Worm (Caenorhabditis elegans) whole organism, late embryonic: ENCODE results near the gene C16A11.2.

Source experiments
- C08G9.2 ChIP-seq: sonication (generic microtip); optimal IDR thresholded peaks from 2 replicates; lab custom pipeline; 2016; ENCODE audit warnings: mild to moderate bottlenecking, missing genetic modification characterization, moderate library complexity, missing compliant biosample characterization
- F13H6.1 ChIP-seq: sonication (generic microtip); optimal IDR thresholded peaks from 2 replicates; lab custom pipeline; 2016; ENCODE audit warnings: missing genetic modification characterization, missing compliant biosample characterization
- K02D7.2 ChIP-seq: sonication (generic microtip); optimal IDR thresholded peaks from 2 replicates; lab custom pipeline; 2017; ENCODE audit warnings: mild to moderate bottlenecking, missing genetic modification characterization, missing compliant biosample characterization
- K09A11.1 ChIP-seq: sonication (generic microtip); optimal IDR thresholded peaks from 2 replicates; lab custom pipeline; 2017; ENCODE audit warnings: antibody characterized with exemption, mild to moderate bottlenecking, missing genetic modification characterization, missing compliant biosample characterization; ENCODE audit not compliant: insufficient read depth
- ahr-1 ChIP-seq: sonication (generic microtip); optimal IDR thresholded peaks from 2 replicates; lab custom pipeline; 2016; ENCODE audit warnings: missing genetic modification characterization, missing compliant biosample characterization
- ceh-30 ChIP-seq: fragments of 150-350 bp; optimal IDR thresholded peaks from 2 replicates; lab custom pipeline; 2014; ENCODE audit warnings: missing biosample characterization, missing genetic modification characterization
- ceh-31 ChIP-seq: sonication (generic microtip); optimal IDR thresholded peaks from 2 replicates; lab custom pipeline; 2016; ENCODE audit warnings: missing genetic modification characterization, missing compliant biosample characterization
- ceh-6 ChIP-seq: fragments of 200-800 bp; sonication (Bioruptor generic); optimal IDR thresholded peaks from 2 replicates; lab custom pipeline; 2018; ENCODE audit warnings: mild to moderate bottlenecking, missing genetic modification characterization, missing compliant biosample characterization
- che-1 ChIP-seq: sonication (generic microtip); optimal IDR thresholded peaks from 2 replicates; lab custom pipeline; 2016; ENCODE audit warnings: mild to moderate bottlenecking, missing genetic modification characterization, missing compliant biosample characterization
- elt-2 ChIP-seq: sonication (generic microtip); optimal IDR thresholded peaks from 2 replicates; lab custom pipeline; 2016; ENCODE audit warnings: missing genetic modification reagents, missing genetic modification characterization, missing compliant biosample characterization
- ets-4 ChIP-seq: sonication (generic microtip); optimal IDR thresholded peaks from 2 replicates; lab custom pipeline; 2016; ENCODE audit warnings: missing genetic modification characterization, missing compliant biosample characterization
- fkh-6 ChIP-seq: sonication (generic microtip); optimal IDR thresholded peaks from 2 replicates; lab custom pipeline; 2016; ENCODE audit warnings: missing genetic modification characterization, missing compliant biosample characterization
- hlh-13 ChIP-seq: fragments of 200-800 bp; sonication (Bioruptor generic); optimal IDR thresholded peaks from 2 replicates; lab custom pipeline; 2018; ENCODE audit warnings: mild to moderate bottlenecking, missing genetic modification characterization, missing compliant biosample characterization
- hlh-30 ChIP-seq: sonication (generic microtip); optimal IDR thresholded peaks from 2 replicates; lab custom pipeline; 2017; ENCODE audit warnings: antibody characterized with exemption, missing genetic modification characterization, missing compliant biosample characterization; ENCODE audit not compliant: insufficient read depth
- hlh-6 ChIP-seq: sonication (generic microtip); optimal IDR thresholded peaks from 2 replicates; lab custom pipeline; 2016; ENCODE audit warnings: missing genotype, missing genetic modification characterization, missing compliant biosample characterization
- hlh-8 ChIP-seq: sonication (generic microtip); optimal IDR thresholded peaks from 2 replicates; lab custom pipeline; 2016; ENCODE audit warnings: missing genotype, missing genetic modification characterization, missing compliant biosample characterization
- lim-6 ChIP-seq: sonication (generic microtip); optimal IDR thresholded peaks from 2 replicates; lab custom pipeline; 2016; ENCODE audit warnings: missing genetic modification characterization, missing compliant biosample characterization
- madf-2 ChIP-seq: sonication (generic microtip); optimal IDR thresholded peaks from 2 replicates; lab custom pipeline; 2017; ENCODE audit warnings: missing genetic modification characterization, missing compliant biosample characterization
- mec-3 ChIP-seq: sonication (generic microtip); optimal IDR thresholded peaks from 2 replicates; lab custom pipeline; 2016; ENCODE audit warnings: borderline replicate concordance, missing genetic modification characterization, missing compliant biosample characterization
- npax-4 ChIP-seq: sonication (generic microtip); optimal IDR thresholded peaks from 2 replicates; lab custom pipeline; 2016; ENCODE audit warnings: missing genetic modification characterization, missing compliant biosample characterization
- odd-2 ChIP-seq: sonication (generic microtip); optimal IDR thresholded peaks from 2 replicates; lab custom pipeline; 2017; ENCODE audit warnings: antibody characterized with exemption, mild to moderate bottlenecking, missing genetic modification characterization, missing compliant biosample characterization
- pag-3 ChIP-seq: sonication (generic microtip); optimal IDR thresholded peaks from 2 replicates; lab custom pipeline; 2016; ENCODE audit warnings: missing compliant biosample characterization, missing genetic modification characterization, borderline replicate concordance
- pax-1 ChIP-seq: fragments of 150-350 bp; optimal IDR thresholded peaks from 2 replicates; lab custom pipeline; 2014; ENCODE audit warnings: missing biosample characterization, missing genetic modification characterization
- pha-2 ChIP-seq: sonication (generic microtip); optimal IDR thresholded peaks from 2 replicates; lab custom pipeline; 2017; ENCODE audit warnings: mild to moderate bottlenecking, missing genetic modification characterization, missing compliant biosample characterization
- pha-4 ChIP-seq: fragments of 150-350 bp; optimal IDR thresholded peaks from 2 replicates; lab custom pipeline; 2018; ENCODE audit warnings: missing biosample characterization, missing genetic modification reagents, missing genetic modification characterization
- pqm-1 ChIP-seq: sonication (generic microtip); optimal IDR thresholded peaks from 2 replicates; lab custom pipeline; 2016; ENCODE audit warnings: missing genetic modification characterization, missing compliant biosample characterization
- pros-1 ChIP-seq: fragments of 150-350 bp; optimal IDR thresholded peaks from 2 replicates; lab custom pipeline; 2014; ENCODE audit warnings: missing biosample characterization, missing genetic modification reagents, missing genetic modification characterization
- rnt-1 ChIP-seq: sonication (generic microtip); optimal IDR thresholded peaks from 2 replicates; lab custom pipeline; 2016; ENCODE audit warnings: missing genetic modification characterization, missing compliant biosample characterization
- sox-4 ChIP-seq: sonication (generic microtip); optimal IDR thresholded peaks from 2 replicates; lab custom pipeline; 2017; ENCODE audit warnings: mild to moderate bottlenecking, missing genetic modification characterization, inconsistent platforms, missing compliant biosample characterization
- syd-9 ChIP-seq: sonication (generic microtip); optimal IDR thresholded peaks from 2 replicates; lab custom pipeline; 2016; ENCODE audit warnings: mild to moderate bottlenecking, missing genetic modification characterization, moderate library complexity, missing compliant biosample characterization
- ttx-3 ChIP-seq: sonication (generic microtip); optimal IDR thresholded peaks from 2 replicates; lab custom pipeline; 2016; ENCODE audit warnings: missing genetic modification reagents, missing genetic modification characterization, missing compliant biosample characterization
- unc-3 ChIP-seq, 2 experiments: fragments of 200-800 bp in 1 of 2; sonication (Bioruptor generic) in 1 of 2; sonication (generic microtip) in 1 of 2; conservative IDR thresholded peaks in 1 of 2; optimal IDR thresholded peaks in 1 of 2; 2 replicates each; pipeline versions ENCODE4 v1.3.6 to Lab custom; 2016 to 2022; ENCODE audit warnings: missing compliant biosample characterization in 2 of 2, missing genetic modification characterization in 2 of 2, missing genetic modification reagents in 1 of 2
- unc-42 ChIP-seq: sonication (generic microtip); optimal IDR thresholded peaks from 2 replicates; lab custom pipeline; 2016; ENCODE audit warnings: missing genotype, missing genetic modification characterization, missing compliant biosample characterization

C16A11.2 gene

DNA sequence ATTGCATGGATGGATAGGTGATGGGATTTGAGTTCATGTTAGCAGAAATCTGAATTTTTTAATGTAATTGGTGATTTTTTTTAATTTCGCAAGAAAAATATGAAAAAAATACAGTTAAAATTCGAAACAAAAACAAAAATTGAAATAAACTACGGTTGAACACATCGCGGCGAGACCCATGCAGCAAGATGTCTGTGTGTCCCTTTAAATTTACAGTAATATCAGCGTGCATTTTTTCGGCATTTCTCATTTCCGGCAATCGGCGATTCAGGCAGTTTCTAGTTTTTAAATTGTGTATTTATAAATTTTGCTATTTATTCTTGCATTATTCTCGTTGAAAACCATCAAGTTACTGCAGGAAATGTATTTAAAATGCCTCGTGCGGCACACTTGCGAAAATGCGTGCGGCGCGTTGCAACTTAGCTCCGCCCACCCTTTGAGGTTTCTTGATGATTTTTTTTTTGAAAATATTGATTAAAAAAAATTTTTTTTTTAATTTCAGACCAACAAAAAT, at the start of gene C16A11.2, which contains the start of gene fbxc-44 (continued):
- TF ChIP-seq unc-3 (GFP tag; conservative IDR thresholded peaks at IDR 0.05; lab: Robert Waterston, UW) (0 out of 2 replicates have a peak, but pooled peaks have one; percentile 18), unc-3 (tag; optimal IDR thresholded peaks at IDR 0.05; lab: Kevin White, UChicago) (peak; percentile 46), rnt-1 (tag; lab: Kevin White, UChicago) (peak; percentile 39), K09A11.1 (tag; lab: Kevin White, UChicago) (peak; percentile 83), sox-4 (tag; lab: Kevin White, UChicago) (peak; percentile 74), ahr-1 (tag; lab: Kevin White, UChicago) (peak; percentile 48), pqm-1 (tag; lab: Kevin White, UChicago) (no peak), ttx-3 (tag; lab: Kevin White, UChicago) (peak; percentile 83), ceh-30 (tag; lab: Kevin White, UChicago) (no peak), pha-2 (peak; percentile 61), C08G9.2 (tag; lab: Kevin White, UChicago) (peak; percentile 35), fkh-6 (tag; lab: Kevin White, UChicago) (peak; percentile 60), madf-2 (tag; lab: Kevin White, UChicago) (peak; percentile 59), elt-2 (tag; lab: Kevin White, UChicago) (peak; percentile 100), pha-4 (tag; lab: Kevin White, UChicago) (no peak), K02D7.2 (peak; percentile 56), syd-9 (tag; lab: Kevin White, UChicago) (peak; percentile 54), pax-1 (tag; lab: Kevin White, UChicago) (no peak)

DNA sequence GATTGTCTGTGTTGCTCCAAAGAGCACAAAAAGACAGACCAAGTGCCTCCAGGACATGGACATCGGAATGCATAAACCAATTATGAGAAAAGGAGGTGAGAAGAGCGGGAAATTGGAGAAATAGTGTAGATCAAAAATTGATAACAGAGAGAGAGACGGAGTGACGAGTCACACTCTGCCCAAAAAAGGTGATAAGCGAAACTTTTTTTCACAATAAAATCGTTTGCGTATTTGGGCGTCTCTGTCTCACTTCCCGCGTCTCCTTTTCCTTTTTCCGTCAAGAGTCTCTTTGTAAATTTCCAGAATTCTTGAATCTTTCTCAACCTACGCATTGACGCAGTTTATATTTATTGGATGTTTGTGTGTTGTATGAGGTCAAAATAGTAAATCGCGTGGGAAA, 43.9 kb upstream of the C16A11.2 start, which contains the start of gene mth-2:
TSS of gene mth-2 (minus strand) at position 188 of the 400 bp plus-strand sequence.
- TF ChIP-seq odd-2 (tag; lab: Kevin White, UChicago), result no peak
- TF ChIP-seq pqm-1 (tag; lab: Kevin White, UChicago), result no peak
- TF ChIP-seq C08G9.2 (tag; lab: Kevin White, UChicago), result no peak
- no peak for TF ChIP-seq ceh-30 (tag; lab: Kevin White, UChicago)
- no peak for TF ChIP-seq madf-2 (tag; lab: Kevin White, UChicago)
- TF ChIP-seq hlh-30 (tag; lab: Kevin White, UChicago), result no peak
- no peak for TF ChIP-seq ttx-3 (tag; lab: Kevin White, UChicago)
- TF ChIP-seq K09A11.1 (tag; lab: Kevin White, UChicago), result no peak
- no peak for TF ChIP-seq ceh-6 (GFP tag; lab: Kevin White, UChicago)
- no peak for TF ChIP-seq lim-6 (tag; lab: Kevin White, UChicago)
- TF ChIP-seq unc-3 (GFP tag; conservative IDR thresholded peaks at IDR 0.05; lab: Robert Waterston, UW), result no peak
- TF ChIP-seq unc-3 (tag; optimal IDR thresholded peaks at IDR 0.05; lab: Kevin White, UChicago), result no peak
- no peak for TF ChIP-seq unc-42

DNA sequence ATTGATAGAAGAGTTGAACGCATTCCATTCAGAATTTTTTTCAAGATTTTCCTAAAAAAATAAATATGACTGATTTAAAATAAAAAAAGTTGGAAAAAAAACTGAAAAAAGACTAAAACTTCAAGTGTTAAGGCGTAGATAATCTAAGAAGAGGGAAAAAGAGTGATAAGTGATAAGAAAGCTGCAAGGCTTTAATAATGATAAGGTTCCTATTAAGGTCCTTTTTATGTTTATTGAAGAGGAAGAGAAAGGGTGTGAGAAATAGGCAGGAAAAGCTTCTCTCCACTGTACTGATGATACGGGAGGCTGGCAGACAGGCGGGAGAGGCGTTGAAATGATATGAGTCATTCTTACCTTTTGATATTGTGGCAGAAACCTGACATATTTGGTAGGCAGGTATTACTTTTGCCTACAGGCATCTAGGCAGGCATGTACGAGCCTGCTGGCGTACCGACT, 34.2 kb upstream of the C16A11.2 start, which contains the start of gene mth-1:
TSS of gene mth-1 (minus strand) at position 51 of the 456 bp plus-strand sequence.
- no peak for TF ChIP-seq F13H6.1
- TF ChIP-seq hlh-30 (tag; lab: Kevin White, UChicago), result no peak
- TF ChIP-seq pag-3 (tag; lab: Kevin White, UChicago), result no peak
- TF ChIP-seq pros-1 (tag; lab: Kevin White, UChicago), result no peak
- no peak for TF ChIP-seq hlh-8 (tag; lab: Kevin White, UChicago)
- no peak for TF ChIP-seq mec-3
- no peak for TF ChIP-seq ceh-31
- no peak for TF ChIP-seq pha-2
- no peak for TF ChIP-seq fkh-6 (tag; lab: Kevin White, UChicago)
- TF ChIP-seq madf-2 (tag; lab: Kevin White, UChicago), result no peak
- TF ChIP-seq npax-4 (tag; lab: Kevin White, UChicago), result no peak
- TF ChIP-seq hlh-13 (GFP tag; lab: Kevin White, UChicago), result no peak
- no peak for TF ChIP-seq che-1 (tag; lab: Kevin White, UChicago)
- no peak for TF ChIP-seq ets-4
- no peak for TF ChIP-seq hlh-6 (tag; lab: Kevin White, UChicago)
